Worm (Caenorhabditis elegans) whole organism, young adult: ENCODE results near the gene Y102A5C.27.

ENCODE experiments used
- B0019.2 ChIP-seq: fragments of 200-800 bp; sonication (Bioruptor generic); conservative IDR thresholded peaks from 2 replicates; pipeline ENCODE4 v1.3.6; 2022; ENCODE audit warnings: missing genetic modification reagents, missing genetic modification characterization, missing compliant biosample characterization
- D2030.7 ChIP-seq: fragments of 200-800 bp; sonication (Bioruptor generic); IDR thresholded peaks from 2 replicates; pipeline ENCODE4 v1.3.6; 2022; ENCODE audit warnings: missing genetic modification reagents, missing genetic modification characterization, missing compliant biosample characterization
- F55B11.4 ChIP-seq: sonication (generic microtip); optimal IDR thresholded peaks from 2 replicates; lab custom pipeline; 2016; ENCODE audit warnings: missing compliant biosample characterization, missing genetic modification characterization, borderline replicate concordance; ENCODE audit not compliant: insufficient read depth
- F57A8.1 ChIP-seq: fragments of 200-800 bp; sonication (Bioruptor generic); optimal IDR thresholded peaks from 2 replicates; lab custom pipeline; 2018; ENCODE audit warnings: mild to moderate bottlenecking, missing genetic modification characterization, moderate library complexity, missing compliant biosample characterization
- F57C9.4 ChIP-seq: sonication (generic microtip); optimal IDR thresholded peaks from 2 replicates; lab custom pipeline; 2017; ENCODE audit warnings: mild to moderate bottlenecking, missing genetic modification characterization, missing compliant biosample characterization
- K12H6.12 ChIP-seq: fragments of 200-800 bp; sonication (Bioruptor generic); optimal IDR thresholded peaks from 2 replicates; lab custom pipeline; 2018; ENCODE audit warnings: mild to moderate bottlenecking, missing genetic modification characterization, missing compliant biosample characterization
- T07F8.4 ChIP-seq: sonication (generic microtip); optimal IDR thresholded peaks from 2 replicates; lab custom pipeline; 2016; ENCODE audit warnings: mild to moderate bottlenecking, missing genetic modification characterization, moderate library complexity, missing compliant biosample characterization
- Y67H2A.10 ChIP-seq: fragments of 200-800 bp; sonication (Bioruptor generic); conservative IDR thresholded peaks from 2 replicates; pipeline ENCODE4 v1.3.6; 2022; ENCODE audit warnings: missing genetic modification reagents, missing genetic modification characterization, missing compliant biosample characterization
- Y95B8A.8 ChIP-seq: fragments of 200-800 bp; sonication (Bioruptor generic); IDR thresholded peaks from 2 replicates; pipeline ENCODE4 v1.3.6; 2022; ENCODE audit warnings: missing genetic modification reagents, missing genetic modification characterization, missing compliant biosample characterization
- ama-1 ChIP-seq, 3 experiments: fragments of 150-350 bp in 1 of 3; sonication (generic microtip) in 2 of 3; optimal IDR thresholded peaks; 2 replicates each; lab custom pipeline; 2014 to 2018; ENCODE audit warnings: missing biosample characterization in 2 of 3, missing genetic modification characterization in 2 of 3, missing genetic modification reagents in 2 of 3
- aptf-3 ChIP-seq: fragments of 200-800 bp; sonication (Bioruptor generic); IDR thresholded peaks from 2 replicates; pipeline ENCODE4 v1.3.6; 2022; ENCODE audit warnings: missing genetic modification characterization, missing compliant biosample characterization
- atf-7 ChIP-seq: sonication (generic microtip); optimal IDR thresholded peaks from 2 replicates; lab custom pipeline; 2017; ENCODE audit warnings: mild to moderate bottlenecking, missing genetic modification characterization, missing compliant biosample characterization
- attf-6 ChIP-seq: fragments of 200-800 bp; sonication (Bioruptor generic); IDR thresholded peaks from 2 replicates; pipeline ENCODE4 v1.3.6; 2022; ENCODE audit warnings: missing genetic modification reagents, missing genetic modification characterization, missing compliant biosample characterization
- cebp-1 ChIP-seq, 2 experiments: fragments of 200-800 bp in 1 of 2; sonication (Bioruptor generic) in 1 of 2; sonication (generic microtip) in 1 of 2; IDR thresholded peaks in 1 of 2; optimal IDR thresholded peaks in 1 of 2; 2 replicates each; pipeline versions ENCODE4 v1.3.6 to Lab custom; 2017 to 2022; ENCODE audit warnings: missing compliant biosample characterization in 2 of 2, missing genetic modification characterization in 2 of 2, mild to moderate bottlenecking in 1 of 2, missing genetic modification reagents in 1 of 2, moderate library complexity in 1 of 2
- ceh-100 ChIP-seq: fragments of 200-800 bp; sonication (Bioruptor generic); IDR thresholded peaks from 2 replicates; pipeline ENCODE4 v1.3.6; 2022; ENCODE audit warnings: missing genetic modification reagents, missing genetic modification characterization, missing compliant biosample characterization
- ceh-27 ChIP-seq: fragments of 200-800 bp; sonication (Bioruptor generic); optimal IDR thresholded peaks from 2 replicates; lab custom pipeline; 2018; ENCODE audit warnings: mild to moderate bottlenecking, missing genetic modification characterization, moderate library complexity, missing compliant biosample characterization
- ceh-91 ChIP-seq: fragments of 200-800 bp; sonication (Bioruptor generic); IDR thresholded peaks from 2 replicates; pipeline ENCODE4 v1.3.6; 2022; ENCODE audit warnings: missing genetic modification reagents, missing genetic modification characterization, missing compliant biosample characterization
- chd-7 ChIP-seq: sonication (generic microtip); optimal IDR thresholded peaks from 2 replicates; lab custom pipeline; 2016; ENCODE audit warnings: mild to moderate bottlenecking, missing genetic modification characterization, moderate library complexity, missing compliant biosample characterization
- dpl-1 ChIP-seq: fragments of 150-350 bp; optimal IDR thresholded peaks from 2 replicates; lab custom pipeline; 2014; ENCODE audit warnings: missing biosample characterization, missing genetic modification reagents, missing genetic modification characterization
- hlh-12 ChIP-seq: sonication (generic microtip); optimal IDR thresholded peaks from 2 replicates; lab custom pipeline; 2016; ENCODE audit warnings: missing genetic modification characterization, missing compliant biosample characterization
- hmg-20 ChIP-seq: fragments of 200-800 bp; sonication (Bioruptor generic); IDR thresholded peaks from 2 replicates; pipeline ENCODE4 v1.3.6; 2022; ENCODE audit warnings: missing genetic modification reagents, missing genetic modification characterization, missing compliant biosample characterization
- let-607 ChIP-seq, 2 experiments: fragments of 200-800 bp in 1 of 2; sonication (Bioruptor generic) in 1 of 2; sonication (generic microtip) in 1 of 2; optimal IDR thresholded peaks; 2 replicates each; lab custom pipeline; 2016 to 2018; ENCODE audit warnings: mild to moderate bottlenecking in 2 of 2, missing compliant biosample characterization in 2 of 2, missing genetic modification characterization in 2 of 2, moderate library complexity in 2 of 2, missing genotype in 1 of 2
- lin-26 ChIP-seq: fragments of 200-800 bp; sonication (Bioruptor generic); IDR thresholded peaks from 2 replicates; pipeline ENCODE4 v1.3.6; 2022; ENCODE audit warnings: missing genetic modification reagents, missing genetic modification characterization, missing compliant biosample characterization
- lin-35 ChIP-seq, 3 experiments: fragments of 150-350 bp in 2 of 3; sonication (generic microtip) in 1 of 3; optimal IDR thresholded peaks; 2 replicates each; lab custom pipeline; 2014 to 2018; ENCODE audit warnings: missing biosample characterization in 3 of 3, missing genetic modification characterization in 3 of 3, missing genetic modification reagents in 3 of 3
- lin-54 ChIP-seq: fragments of 200-800 bp; sonication (Bioruptor generic); optimal IDR thresholded peaks from 2 replicates; lab custom pipeline; 2018; ENCODE audit warnings: mild to moderate bottlenecking, missing genetic modification characterization, missing compliant biosample characterization
- lsy-27 ChIP-seq: sonication (generic microtip); optimal IDR thresholded peaks from 2 replicates; lab custom pipeline; 2017; ENCODE audit warnings: missing genetic modification characterization, mild to moderate bottlenecking, missing compliant biosample characterization, antibody characterized with exemption, missing genotype, borderline replicate concordance; ENCODE audit not compliant: insufficient read depth
- madf-10 ChIP-seq: sonication (generic microtip); optimal IDR thresholded peaks from 2 replicates; lab custom pipeline; 2016; ENCODE audit warnings: mild to moderate bottlenecking, missing genetic modification characterization, missing compliant biosample characterization
- nhr-27 ChIP-seq: fragments of 200-800 bp; sonication (Bioruptor generic); optimal IDR thresholded peaks from 2 replicates; lab custom pipeline; 2018; ENCODE audit warnings: mild to moderate bottlenecking, missing genetic modification characterization, moderate library complexity, missing compliant biosample characterization
- nhr-80 ChIP-seq: sonication (generic microtip); optimal IDR thresholded peaks from 2 replicates; lab custom pipeline; 2016; ENCODE audit warnings: missing genetic modification characterization, missing compliant biosample characterization
- pha-4 ChIP-seq: fragments of 150-350 bp; sonication (generic microtip); optimal IDR thresholded peaks from 2 replicates; lab custom pipeline; 2014; ENCODE audit warnings: missing biosample characterization, missing genetic modification reagents, missing genetic modification characterization
- rcor-1 ChIP-seq: fragments of 200-800 bp; sonication (Bioruptor generic); IDR thresholded peaks from 2 replicates; pipeline ENCODE4 v1.3.6; 2022; ENCODE audit warnings: missing genetic modification reagents, missing genetic modification characterization, missing compliant biosample characterization
- sea-2 ChIP-seq: fragments of 200-800 bp; sonication (Bioruptor generic); IDR thresholded peaks from 2 replicates; pipeline ENCODE4 v1.3.6; 2022; ENCODE audit warnings: missing genetic modification characterization, missing compliant biosample characterization
- snpc-1.3 ChIP-seq: sonication (generic microtip); optimal IDR thresholded peaks from 2 replicates; lab custom pipeline; 2017; ENCODE audit warnings: missing genetic modification characterization, mild to moderate bottlenecking, missing compliant biosample characterization, antibody characterized with exemption, moderate library complexity, missing genotype, missing genetic modification reagents; ENCODE audit not compliant: insufficient read depth
- tbp1 ChIP-seq: fragments of 200-800 bp; sonication (Bioruptor generic); optimal IDR thresholded peaks from 2 replicates; lab custom pipeline; 2018; ENCODE audit warnings: mild to moderate bottlenecking, missing genetic modification characterization, missing compliant biosample characterization
- zfh-2 ChIP-seq: fragments of 200-800 bp; sonication (Bioruptor generic); conservative IDR thresholded peaks from 2 replicates; pipeline ENCODE4 v1.3.6; 2022; ENCODE audit warnings: missing genetic modification reagents, missing genetic modification characterization, missing compliant biosample characterization
- zim-3 ChIP-seq: sonication (generic microtip); optimal IDR thresholded peaks from 2 replicates; lab custom pipeline; 2017; ENCODE audit warnings: mild to moderate bottlenecking, missing genetic modification characterization, moderate library complexity, missing compliant biosample characterization
- ztf-26 ChIP-seq: sonication (generic microtip); optimal IDR thresholded peaks from 2 replicates; lab custom pipeline; 2017; ENCODE audit warnings: missing genetic modification characterization, missing compliant biosample characterization
- ztf-6 ChIP-seq: fragments of 200-800 bp; sonication (Bioruptor generic); IDR thresholded peaks from 2 replicates; pipeline ENCODE4 v1.3.6; 2022; ENCODE audit warnings: missing genetic modification reagents, missing genetic modification characterization, missing compliant biosample characterization

Gene Y102A5C.27

DNA sequence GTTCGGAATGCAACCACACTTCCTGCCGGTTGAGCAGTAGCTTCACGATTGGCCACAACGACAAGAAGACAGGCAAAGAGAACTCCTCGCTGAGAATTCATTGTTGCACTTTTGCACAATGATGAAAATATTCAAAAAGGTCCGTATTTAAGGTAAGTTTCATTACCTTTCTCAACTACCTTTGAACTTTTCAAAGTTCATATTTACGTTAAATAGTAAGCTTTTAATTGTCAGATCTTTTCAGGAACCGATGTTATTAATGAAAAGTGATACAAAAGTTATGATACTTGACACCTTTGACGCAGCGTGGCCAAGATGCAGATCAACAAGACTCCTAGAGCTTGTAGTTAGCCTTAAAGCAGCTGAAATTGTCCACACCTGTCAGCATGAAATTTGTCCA lies 32.8 kb upstream of the Y102A5C.27 start, which contains the start of gene F49H6.12:
F49H6.12 (minus strand) TSS at position 101 of the 400 bp plus-strand sequence.
- TF ChIP-seq snpc-1.3 (tag; lab: Kevin White, UChicago): no peak
- no peak for TF ChIP-seq chd-7 (tag; lab: Kevin White, UChicago)
- TF ChIP-seq madf-10 (tag; lab: Kevin White, UChicago): no peak
- TF ChIP-seq cebp-1 (GFP tag; IDR thresholded peaks at IDR 0.05; lab: Robert Waterston, UW): no peak
- no peak for TF ChIP-seq cebp-1 (tag; optimal IDR thresholded peaks at IDR 0.05; lab: Kevin White, UChicago)
- TF ChIP-seq nhr-80 (tag; lab: Kevin White, UChicago): no peak
- no peak for TF ChIP-seq nhr-27 (tag; lab: Kevin White, UChicago)
- no peak for TF ChIP-seq zfh-2 (GFP tag; lab: Robert Waterston, UW)
- TF ChIP-seq attf-6 (GFP tag; lab: Robert Waterston, UW): no peak
- TF ChIP-seq ceh-100 (GFP tag; lab: Robert Waterston, UW): no peak
- TF ChIP-seq T07F8.4 (tag; lab: Kevin White, UChicago): no peak

DNA sequence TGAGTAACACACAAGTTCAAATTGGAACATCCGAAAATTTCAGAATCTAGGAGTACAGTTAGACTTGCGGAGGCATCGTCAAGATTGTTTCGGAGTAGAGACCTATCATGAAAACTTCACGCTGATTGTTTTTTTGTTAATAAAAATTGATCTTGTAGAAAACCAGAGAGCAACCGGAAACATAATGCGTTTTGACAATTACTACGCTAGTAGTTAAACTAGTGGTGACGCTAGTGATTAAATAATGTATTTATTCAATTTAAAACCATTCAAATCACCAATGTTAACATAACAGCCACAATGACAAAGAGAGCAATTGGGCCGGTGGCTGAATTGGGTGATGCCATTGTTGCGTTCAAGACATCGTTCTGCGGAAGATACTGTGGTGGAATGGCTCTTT lies 31.2 kb upstream of the Y102A5C.27 start, which contains the start of gene F49H6.17:
F49H6.17 (plus strand) TSS at position 301 of the 400 bp plus-strand sequence.
- TF ChIP-seq ceh-27 (no peak), zim-3 (tag; lab: Kevin White, UChicago) (no peak), Y95B8A.8 (GFP tag; lab: Robert Waterston, UW) (no peak), aptf-3 (no peak), Y67H2A.10 (GFP tag; lab: Robert Waterston, UW) (no peak), lin-35 (GFP tag; optimal IDR thresholded peaks at IDR 0.05; lab: Kevin White, UChicago) (no peak), hlh-12 (tag; lab: Kevin White, UChicago) (no peak), K12H6.12 (tag; lab: Kevin White, UChicago) (no peak), ztf-26 (no peak), ztf-6 (GFP tag; lab: Robert Waterston, UW) (no peak), sea-2 (no peak), tbp1 (no peak), ceh-100 (GFP tag; lab: Robert Waterston, UW) (no peak), F57C9.4 (tag; lab: Kevin White, UChicago) (no peak), F55B11.4 (no peak)

- TF ChIP-seq hmg-20 (GFP tag; lab: Robert Waterston, UW): no peak
- no peak for TF ChIP-seq lin-54 (GFP tag; lab: Kevin White, UChicago)
- no peak for TF ChIP-seq rcor-1 (GFP tag; lab: Robert Waterston, UW)
- no peak for TF ChIP-seq ceh-91 (GFP tag; lab: Robert Waterston, UW)
- TF ChIP-seq lsy-27 (tag; lab: Kevin White, UChicago): no peak
- no peak for TF ChIP-seq atf-7 (tag; lab: Kevin White, UChicago)
- TF ChIP-seq ama-1 (optimal IDR thresholded peaks at IDR 0.05; lab: Kevin White, UChicago): no peak
- no peak for TF ChIP-seq ama-1 (GFP tag; optimal IDR thresholded peaks at IDR 0.05; lab: Kevin White, UChicago)
- no peak for TF ChIP-seq B0019.2
- no peak for TF ChIP-seq tbp1
- TF ChIP-seq D2030.7 (GFP tag; lab: Robert Waterston, UW): no peak
- TF ChIP-seq F57A8.1 (GFP tag; lab: Kevin White, UChicago): no peak
- TF ChIP-seq let-607 (tag; optimal IDR thresholded peaks at IDR 0.05; lab: Kevin White, UChicago): no peak
- no peak for TF ChIP-seq dpl-1 (GFP tag; lab: Kevin White, UChicago)
- TF ChIP-seq lin-26: no peak
- no peak for TF ChIP-seq pha-4
- TF ChIP-seq lin-35 (GFP tag; optimal IDR thresholded peaks at IDR 0.05; lab: Kevin White, UChicago): no peak
- TF ChIP-seq hlh-12 (tag; lab: Kevin White, UChicago): no peak
- TF ChIP-seq, all 124 proteins: peak for 0
These were observed 28.3 kb upstream of the Y102A5C.27 start, which contains the start of gene srh-97 for ce11 chrV:17016787-17017186. srh-97 (plus strand) TSS chrV:17017087.
